Worm (Caenorhabditis elegans): Measurements from ENCODE around the gene grd-5.

grd-5 gene

DNA sequence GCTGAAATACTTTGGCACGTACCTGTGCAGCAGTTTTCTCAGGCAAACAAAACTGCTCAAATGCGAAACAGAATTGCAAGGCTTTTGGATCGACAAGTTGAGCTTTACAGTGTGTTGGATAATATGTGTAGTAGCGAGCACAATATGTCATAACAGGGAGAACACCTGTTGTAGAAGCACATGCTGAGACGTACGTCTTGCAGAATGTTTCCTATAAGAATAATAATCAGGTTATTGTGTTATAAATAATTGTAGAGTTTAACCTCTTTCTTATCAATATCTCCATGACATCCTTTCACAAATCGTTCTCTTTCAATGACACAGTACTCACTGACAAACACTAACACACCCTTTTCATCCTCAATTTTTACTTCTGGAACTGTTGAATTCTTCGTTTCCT, 8.7 kb downstream of the grd-5 start:
- TF ChIP-seq egl-5 (tag; optimal IDR thresholded peaks at IDR 0.05), result no peak
- TF ChIP-seq unc-39 (tag; optimal IDR thresholded peaks at IDR 0.05), result no peak
- no peak for TF ChIP-seq nhr-12 (tag; optimal IDR thresholded peaks at IDR 0.05)
- no peak for TF ChIP-seq skn-1 (tag; optimal IDR thresholded peaks at IDR 0.05)
- TF ChIP-seq tbx-2 (tag; optimal IDR thresholded peaks at IDR 0.05), result no peak
- no peak for TF ChIP-seq fkh-2 (tag; optimal IDR thresholded peaks at IDR 0.05)
- TF ChIP-seq nhr-23 (tag; optimal IDR thresholded peaks at IDR 0.05), result no peak
- no peak for TF ChIP-seq elt-1 (tag; optimal IDR thresholded peaks at IDR 0.05)
- TF ChIP-seq snpc-4 (tag; optimal IDR thresholded peaks at IDR 0.05), result no peak
- TF ChIP-seq ceh-16 (tag; optimal IDR thresholded peaks at IDR 0.05), result no peak
- no peak for TF ChIP-seq jun-1 (tag; optimal IDR thresholded peaks at IDR 0.05)
- TF ChIP-seq pha-4 (tag; optimal IDR thresholded peaks at IDR 0.05), result no peak
- TF ChIP-seq pqm-1 (tag; optimal IDR thresholded peaks at IDR 0.05), result no peak
- no peak for TF ChIP-seq fos-1 (tag; optimal IDR thresholded peaks at IDR 0.05)
- TF ChIP-seq mml-1 (tag; optimal IDR thresholded peaks at IDR 0.05), result no peak

DNA sequence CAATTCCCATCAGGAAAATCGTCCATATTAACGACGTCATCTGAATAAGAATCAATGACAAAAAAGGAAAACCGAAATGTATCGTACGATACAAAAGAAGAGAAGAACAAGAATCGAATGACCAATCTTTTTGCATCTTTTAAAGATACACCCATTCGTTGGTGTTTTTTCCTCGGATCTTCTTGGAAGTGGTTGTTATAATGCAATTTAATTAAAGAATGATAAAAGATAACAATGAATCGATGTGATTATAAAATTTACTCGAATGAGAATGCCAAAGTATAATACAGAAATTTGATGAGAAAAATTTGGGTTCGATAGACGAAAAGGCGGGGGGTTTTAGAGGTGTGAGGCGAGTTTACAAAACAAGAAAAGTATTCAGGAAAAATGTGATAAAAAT, 10.2 kb downstream of the grd-5 start, which contains the start of gene F41E6.12:
TSS of gene F41E6.12 (minus strand) at position 101 of the 400 bp plus-strand sequence.
- TF ChIP-seq nhr-23 (tag; optimal IDR thresholded peaks at IDR 0.05) (peak; percentile 20), sea-2 (GFP tag; optimal IDR thresholded peaks at IDR 0.05) (no peak)

DNA sequence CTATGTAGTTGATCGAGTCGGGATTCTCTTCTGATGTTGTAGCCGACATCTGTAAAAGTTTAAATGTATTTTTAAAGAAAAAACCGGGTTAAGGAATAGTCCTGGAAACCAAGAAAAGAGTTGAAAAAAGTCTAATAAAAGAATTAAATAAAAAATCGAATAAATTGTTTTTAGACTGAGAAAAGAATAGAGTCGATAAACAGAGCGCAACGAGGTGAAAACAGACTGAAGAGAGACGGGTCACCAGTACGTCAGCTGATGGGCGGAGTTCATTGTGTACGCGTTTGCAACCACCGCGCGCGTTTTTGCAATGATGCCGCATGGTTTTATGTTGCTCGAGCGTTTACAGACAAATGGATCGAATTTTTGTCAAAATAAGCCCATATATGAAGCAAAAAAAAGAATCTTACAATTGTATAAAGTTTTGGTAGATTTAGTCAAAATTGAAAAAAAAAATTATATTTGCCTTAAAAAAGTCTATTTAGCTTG, 12.5 kb downstream of the grd-5 start, which contains the start of gene atg-18:
TSS of gene atg-18 (minus strand) at position 51 of the 489 bp plus-strand sequence.
- TF ChIP-seq ama-1 (optimal IDR thresholded peaks at IDR 0.05) (no peak), nhr-43 (tag; optimal IDR thresholded peaks at IDR 0.05; ENCODE audit: poor library complexity, severe bottlenecking) (peak; percentile 64), eor-1 (tag; optimal IDR thresholded peaks at IDR 0.05) (no peak), nhr-28 (tag; optimal IDR thresholded peaks at IDR 0.05) (no peak), ztf-11 (tag; optimal IDR thresholded peaks at IDR 0.05) (no peak), elt-2 (tag; optimal IDR thresholded peaks at IDR 0.05) (peak; percentile 63), nhr-25 (tag; optimal IDR thresholded peaks at IDR 0.05) (peak; percentile 70), lin-15B (tag; optimal IDR thresholded peaks at IDR 0.05) (peak; percentile 18), nhr-23 (tag; optimal IDR thresholded peaks at IDR 0.05) (peak; percentile 75), zag-1 (tag; optimal IDR thresholded peaks at IDR 0.05) (no peak), skn-1 (tag; optimal IDR thresholded peaks at IDR 0.05) (no peak), ceh-9 (tag; optimal IDR thresholded peaks at IDR 0.05) (no peak), pha-4 (tag; optimal IDR thresholded peaks at IDR 0.05) (peak; percentile 91), snpc-4 (tag; optimal IDR thresholded peaks at IDR 0.05) (peak; percentile 72), nhr-77 (tag; optimal IDR thresholded peaks at IDR 0.05) (no peak), nhr-11 (tag; optimal IDR thresholded peaks at IDR 0.05) (no peak), jun-1 (tag; optimal IDR thresholded peaks at IDR 0.05) (no peak), hmg-11 (tag; optimal IDR thresholded peaks at IDR 0.05) (peak; percentile 72), fkh-2 (tag; optimal IDR thresholded peaks at IDR 0.05) (no peak), egl-27 (tag; optimal IDR thresholded peaks at IDR 0.05) (no peak), nfya-1 (tag; optimal IDR thresholded peaks at IDR 0.05; ENCODE audit: insufficient read depth) (peak; percentile 75), lin-39 (tag; optimal IDR thresholded peaks at IDR 0.05) (peak; percentile 37), egl-5 (tag; optimal IDR thresholded peaks at IDR 0.05) (peak; percentile 74), ceh-28 (tag; optimal IDR thresholded peaks at IDR 0.05) (peak; percentile 29), unc-39 (tag; optimal IDR thresholded peaks at IDR 0.05) (no peak), lsy-12 (tag; optimal IDR thresholded peaks at IDR 0.05) (no peak), pqm-1 (tag; optimal IDR thresholded peaks at IDR 0.05) (peak; percentile 40), ztf-4 (tag; optimal IDR thresholded peaks at IDR 0.05) (no peak), elt-1 (tag; optimal IDR thresholded peaks at IDR 0.05) (peak; percentile 11)

DNA sequence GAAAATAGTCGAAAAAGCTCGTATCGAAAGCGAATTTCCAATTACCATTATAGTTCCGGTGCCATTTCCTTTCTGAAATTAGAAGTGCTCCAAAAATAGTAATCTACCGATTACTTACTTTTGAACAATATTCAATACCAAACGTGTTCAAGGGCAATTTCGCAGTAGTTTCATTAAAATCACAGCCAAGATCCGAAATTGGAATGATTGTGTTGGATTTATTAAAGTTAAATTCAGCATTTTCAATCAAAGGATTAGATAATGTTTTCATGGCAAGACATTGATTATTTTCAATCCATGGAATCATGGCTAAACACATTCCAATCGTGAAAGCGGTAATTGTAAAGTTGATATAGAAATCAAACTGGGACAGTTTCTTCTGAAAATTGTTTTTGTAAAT, 14.0 kb downstream of the grd-5 start:
- no peak for TF ChIP-seq ztf-11 (tag; optimal IDR thresholded peaks at IDR 0.05)
- no peak for TF ChIP-seq aly-2 (tag; optimal IDR thresholded peaks at IDR 0.05)
- TF ChIP-seq ceh-28 (tag; optimal IDR thresholded peaks at IDR 0.05), result no peak

DNA sequence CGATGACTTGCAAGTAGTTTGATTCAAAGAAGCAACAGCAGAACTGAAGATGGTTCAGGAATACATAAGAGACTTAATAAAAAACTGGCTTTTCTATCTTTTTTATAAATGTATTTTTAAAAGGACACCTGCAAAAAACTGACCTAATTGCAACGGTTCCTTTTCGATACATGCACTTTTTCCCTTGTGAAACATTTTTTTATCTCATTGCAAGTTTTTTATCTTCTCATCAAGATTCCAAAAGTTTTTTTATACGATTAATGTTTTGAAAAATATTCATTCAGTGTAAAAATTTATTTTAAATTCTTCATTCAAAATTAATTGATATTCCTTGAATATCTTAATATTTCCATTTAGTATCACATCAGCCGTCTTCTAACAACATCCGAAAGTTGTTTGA, 16.7 kb downstream of the grd-5 start, which contains the start of gene oac-29:
TSS of gene oac-29 (minus strand) at position 101 of the 400 bp plus-strand sequence.
- TF ChIP-seq pqm-1 (tag; optimal IDR thresholded peaks at IDR 0.05) (no peak), ceh-28 (tag; optimal IDR thresholded peaks at IDR 0.05) (no peak), hmg-11 (tag; optimal IDR thresholded peaks at IDR 0.05) (no peak), lin-39 (tag; optimal IDR thresholded peaks at IDR 0.05) (no peak), elt-3 (tag; optimal IDR thresholded peaks at IDR 0.05) (no peak), nfya-1 (tag; optimal IDR thresholded peaks at IDR 0.05; ENCODE audit: insufficient read depth) (no peak), lin-15B (tag; optimal IDR thresholded peaks at IDR 0.05) (no peak), egl-5 (tag; optimal IDR thresholded peaks at IDR 0.05) (no peak)

All from whole organism, L3 larva.